Fruit fly (Drosophila melanogaster): ENCODE results near the gene CG31431.

CG31431 gene

dm6 chr3R:21837069-21837977, 33.2 kb upstream of the CG31431 start (continued):
- TF ChIP-seq CG31627 (GFP tag; optimal IDR thresholded peaks at IDR 0.05): no peak
- peak; percentile 80 for TF ChIP-seq CG10669 (GFP tag; optimal IDR thresholded peaks at IDR 0.05)
- TF ChIP-seq svp (GFP tag): peak; percentile 69
- TF ChIP-seq Sox14 (GFP tag; optimal IDR thresholded peaks at IDR 0.05): no peak
- TF ChIP-seq Smox (GFP tag; optimal IDR thresholded peaks at IDR 0.05): no peak
- peak; percentile 47 for TF ChIP-seq Eip78C (GFP tag)
- no peak for TF ChIP-seq dac (GFP tag; optimal IDR thresholded peaks at IDR 0.05)
- TF ChIP-seq CG8632 (GFP tag; optimal IDR thresholded peaks at IDR 0.05): no peak
- no peak for TF ChIP-seq fkh (GFP tag; optimal IDR thresholded peaks at IDR 0.05)
- TF ChIP-seq CG6808 (GFP tag; optimal IDR thresholded peaks at IDR 0.05): peak; percentile 72
- TF ChIP-seq CG3032 (tag; optimal IDR thresholded peaks at IDR 0.05): peak; percentile 65
- TF ChIP-seq Eip75B (GFP tag; optimal IDR thresholded peaks at IDR 0.05): peak; percentile 78
- TF ChIP-seq pdm3 (GFP tag; optimal IDR thresholded peaks at IDR 0.05): no peak
- TF ChIP-seq CG32006 (GFP tag; optimal IDR thresholded peaks at IDR 0.05): no peak
- TF ChIP-seq Hr38 (GFP tag; optimal IDR thresholded peaks at IDR 0.05): no peak
- peak; percentile 67 for TF ChIP-seq Gug (GFP tag; IDR thresholded peaks at IDR 0.05)
- TF ChIP-seq CG6276 (GFP tag; optimal IDR thresholded peaks at IDR 0.05): peak; percentile 83
- TF ChIP-seq CG4318 (GFP tag; optimal IDR thresholded peaks at IDR 0.05): no peak
- TF ChIP-seq esn (GFP tag; optimal IDR thresholded peaks at IDR 0.05): peak; percentile 49
- TF ChIP-seq CG11294 (GFP tag; IDR thresholded peaks at IDR 0.05): peak; percentile 8; the same call in 1 of the 2 replicates
- no peak for TF ChIP-seq Met (GFP tag; optimal IDR thresholded peaks at IDR 0.05)
- peak; percentile 49 for TF ChIP-seq lz (GFP tag; optimal IDR thresholded peaks at IDR 0.05)
- TF ChIP-seq fd59A (GFP tag; optimal IDR thresholded peaks at IDR 0.05): no peak
- no peak for TF ChIP-seq Ets21C (GFP tag; optimal IDR thresholded peaks at IDR 0.05)
- peak; percentile 84 for TF ChIP-seq eg (GFP tag; IDR thresholded peaks at IDR 0.05)
- TF ChIP-seq Eip93F (GFP tag; optimal IDR thresholded peaks at IDR 0.05): no peak
- TF ChIP-seq CG6792 (GFP tag; optimal IDR thresholded peaks at IDR 0.05): no peak
- TF ChIP-seq Hr4 (GFP tag; optimal IDR thresholded peaks at IDR 0.05): no peak
- 0 out of 2 replicates have a peak, but pooled peaks have one; percentile 14 for TF ChIP-seq CG15336 (GFP tag; IDR thresholded peaks at IDR 0.05)
- no peak for TF ChIP-seq spab (GFP tag; optimal IDR thresholded peaks at IDR 0.05)
- TF ChIP-seq dsx (GFP tag; optimal IDR thresholded peaks at IDR 0.05; ENCODE audit: poor library complexity, severe bottlenecking): peak; percentile 40
- TF ChIP-seq net (GFP tag; optimal IDR thresholded peaks at IDR 0.05): no peak
- TF ChIP-seq Hr39 (GFP tag; optimal IDR thresholded peaks at IDR 0.05): no peak
- no peak for TF ChIP-seq fd85E (GFP tag; optimal IDR thresholded peaks at IDR 0.05)
- peak; percentile 82 for TF ChIP-seq CG3919 (GFP tag; optimal IDR thresholded peaks at IDR 0.05)
- TF ChIP-seq CG8319 (GFP tag; optimal IDR thresholded peaks at IDR 0.05): peak; percentile 74
- no peak for TF ChIP-seq CG9139 (GFP tag; optimal IDR thresholded peaks at IDR 0.05)
- TF ChIP-seq CG11762 (GFP tag; optimal IDR thresholded peaks at IDR 0.05; ENCODE audit: insufficient read depth): peak; percentile 63
- TF ChIP-seq Sox15 (GFP tag; optimal IDR thresholded peaks at IDR 0.05): no peak
- peak; percentile 31 to 85 for TF ChIP-seq ss (GFP tag; optimal IDR thresholded peaks at IDR 0.05)
- no peak for TF ChIP-seq OdsH (GFP tag; optimal IDR thresholded peaks at IDR 0.05)
- TF ChIP-seq cyc (GFP tag; optimal IDR thresholded peaks at IDR 0.05): peak; percentile 72

Measured in whole organism, prepupa.